Fruit fly (Drosophila melanogaster) whole organism, embryonic: ENCODE data around the gene Dok.

ENCODE experiments used
- Ada2b ChIP-seq: fragments of 200-800 bp; sonication (Bioruptor generic); IDR thresholded peaks from 2 replicates; pipeline ENCODE4 v1.3.6; 2022; ENCODE audit warnings: missing biosample characterization, missing genetic modification characterization
- Blimp-1 ChIP-seq: fragments of 200-800 bp; sonication (Bioruptor generic); optimal IDR thresholded peaks from 3 replicates; lab custom pipeline; 2018; ENCODE audit warnings: missing biosample characterization, missing genetic modification characterization, mild to moderate bottlenecking, moderate library complexity, missing genetic modification reagents
- CG11695 ChIP-seq: fragments of 200-800 bp; sonication (Bioruptor generic); IDR thresholded peaks from 3 replicates; pipeline ENCODE4 v1.3.6; 2022; ENCODE audit warnings: missing biosample characterization, missing genetic modification characterization
- CG12104 ChIP-seq: fragments of 200-800 bp; sonication (Bioruptor generic); optimal IDR thresholded peaks from 3 replicates; lab custom pipeline; 2016; ENCODE audit warnings: missing biosample characterization, missing genetic modification characterization
- CG12236 ChIP-seq: fragments of 200-800 bp; sonication (Bioruptor generic); optimal IDR thresholded peaks from 2 replicates; lab custom pipeline; 2016; ENCODE audit warnings: missing biosample characterization, missing genetic modification characterization
- CG14014 ChIP-seq: fragments of 200-800 bp; sonication (Bioruptor generic); IDR thresholded peaks from 2 replicates; pipeline ENCODE4 v1.3.6; 2022; ENCODE audit warnings: missing biosample characterization, missing genetic modification characterization
- CG14710 ChIP-seq: fragments of 200-800 bp; sonication (Bioruptor generic); optimal IDR thresholded peaks from 3 replicates; lab custom pipeline; 2019; ENCODE audit warnings: missing biosample characterization, mild to moderate bottlenecking, missing genetic modification characterization, moderate library complexity
- CG15073 ChIP-seq: fragments of 200-800 bp; sonication (Bioruptor generic); optimal IDR thresholded peaks from 2 replicates; lab custom pipeline; 2016; ENCODE audit warnings: missing biosample characterization, missing genetic modification characterization
- CG16815 ChIP-seq: fragments of 200-800 bp; sonication (Bioruptor generic); optimal IDR thresholded peaks from 3 replicates; lab custom pipeline; 2017; ENCODE audit warnings: missing biosample characterization, mild to moderate bottlenecking, missing genetic modification characterization
- CG17361 ChIP-seq: fragments of 200-800 bp; sonication (Bioruptor generic); IDR thresholded peaks from 3 replicates; pipeline ENCODE4 v1.3.6; 2022; ENCODE audit warnings: missing biosample characterization, missing genetic modification characterization
- CG18476 ChIP-seq: fragments of 200-800 bp; sonication (Bioruptor generic); optimal IDR thresholded peaks from 2 replicates; lab custom pipeline; 2016; ENCODE audit warnings: missing biosample characterization, mild to moderate bottlenecking, missing genetic modification characterization
- CG18764 ChIP-seq: fragments of 200-800 bp; sonication (Bioruptor generic); optimal IDR thresholded peaks from 3 replicates; lab custom pipeline; 2016; ENCODE audit warnings: missing biosample characterization, missing genetic modification characterization
- CG2199 ChIP-seq: fragments of 200-800 bp; sonication (Bioruptor generic); IDR thresholded peaks from 3 replicates; pipeline ENCODE4 v1.3.6; 2022; ENCODE audit warnings: missing biosample characterization, missing genetic modification characterization
- CG31224 ChIP-seq: fragments of 200-800 bp; sonication (Bioruptor generic); IDR thresholded peaks from 2 replicates; pipeline ENCODE4 v1.3.6; 2022; ENCODE audit warnings: missing biosample characterization, missing genetic modification characterization
- CG32767 ChIP-seq: fragments of 200-800 bp; sonication (Bioruptor generic); IDR thresholded peaks from 2 replicates; pipeline ENCODE4 v1.3.6; 2022; ENCODE audit warnings: missing biosample characterization, missing genetic modification characterization
- CG4282 ChIP-seq: fragments of 200-800 bp; sonication (Bioruptor generic); optimal IDR thresholded peaks from 2 replicates; lab custom pipeline; 2016; ENCODE audit warnings: missing biosample characterization, missing genetic modification characterization
- CG4707 ChIP-seq: fragments of 200-800 bp; sonication (Bioruptor generic); optimal IDR thresholded peaks from 2 replicates; lab custom pipeline; 2018; ENCODE audit warnings: missing biosample characterization, mild to moderate bottlenecking, missing genetic modification characterization, moderate library complexity
- CG6683 ChIP-seq: fragments of 200-800 bp; sonication (Bioruptor generic); optimal IDR thresholded peaks from 2 replicates; lab custom pipeline; 2017; ENCODE audit warnings: missing biosample characterization, mild to moderate bottlenecking, missing genetic modification characterization, missing genetic modification reagents
- CG6791 ChIP-seq: fragments of 200-800 bp; sonication (Bioruptor generic); IDR thresholded peaks from 3 replicates; pipeline ENCODE4 v1.3.6; 2022; ENCODE audit warnings: missing biosample characterization, missing genetic modification characterization; ENCODE audit not compliant: partially characterized antibody
- Dip3 ChIP-seq: fragments of 200-800 bp; sonication (Bioruptor generic); optimal IDR thresholded peaks from 3 replicates; lab custom pipeline; 2016; ENCODE audit warnings: missing biosample characterization, missing genetic modification characterization
- Dref ChIP-seq: fragments of 200-800 bp; sonication (Bioruptor generic); IDR thresholded peaks from 2 replicates; pipeline ENCODE4 v1.3.6; 2022; ENCODE audit warnings: missing biosample characterization, missing genetic modification characterization
- E2f2 ChIP-seq: fragments of 200-800 bp; sonication (Bioruptor generic); IDR thresholded peaks from 2 replicates; pipeline ENCODE4 v1.3.6; 2022; ENCODE audit warnings: missing biosample characterization, missing genetic modification characterization
- GATAe ChIP-seq: fragments of 200-800 bp; sonication (Bioruptor generic); conservative IDR thresholded peaks from 2 replicates; pipeline ENCODE4 v1.3.6; 2022; ENCODE audit warnings: missing biosample characterization, missing genetic modification characterization
- HLH4C ChIP-seq: fragments of 200-800 bp; sonication (Bioruptor generic); IDR thresholded peaks from 3 replicates; pipeline ENCODE4 v1.3.6; 2022; ENCODE audit warnings: missing biosample characterization, missing genetic modification characterization; ENCODE audit not compliant: partially characterized antibody
- HLHmδ ChIP-seq: fragments of 200-800 bp; sonication (Bioruptor generic); optimal IDR thresholded peaks from 2 replicates; lab custom pipeline; 2018; ENCODE audit warnings: missing biosample characterization, mild to moderate bottlenecking, missing genetic modification characterization, moderate library complexity
- Hand ChIP-seq: fragments of 200-800 bp; sonication (Bioruptor generic); optimal IDR thresholded peaks from 2 replicates; lab custom pipeline; 2017; ENCODE audit warnings: mild to moderate bottlenecking, missing biosample characterization, missing genetic modification reagents, missing genetic modification characterization
- Hr51 ChIP-seq, 2 experiments: fragments of 200-800 bp; sonication (Bioruptor generic); optimal IDR thresholded peaks; 2 replicates in 1 of 2; 3 replicates in 1 of 2; lab custom pipeline; 2016 to 2018; ENCODE audit warnings: missing biosample characterization in 2 of 2, missing genetic modification characterization in 2 of 2, mild to moderate bottlenecking in 1 of 2, moderate library complexity in 1 of 2
- Meics ChIP-seq: fragments of 200-800 bp; sonication (Bioruptor generic); optimal IDR thresholded peaks from 2 replicates; lab custom pipeline; 2017; ENCODE audit warnings: missing biosample characterization, mild to moderate bottlenecking, missing genetic modification characterization
- Ravus ChIP-seq: fragments of 200-800 bp; sonication (Bioruptor generic); IDR thresholded peaks from 2 replicates; pipeline ENCODE4 v1.3.6; 2022; ENCODE audit warnings: missing biosample characterization, missing genetic modification characterization
- TFAM ChIP-seq: fragments of 200-800 bp; sonication (Bioruptor generic); optimal IDR thresholded peaks from 2 replicates; lab custom pipeline; 2017; ENCODE audit warnings: missing biosample characterization, missing genetic modification characterization, inconsistent platforms
- abd-A ChIP-seq: fragments of 200-800 bp; sonication (Bioruptor generic); optimal IDR thresholded peaks from 3 replicates; lab custom pipeline; 2019; ENCODE audit warnings: missing biosample characterization, mild to moderate bottlenecking, missing genetic modification characterization, moderate library complexity
- al ChIP-seq: fragments of 200-800 bp; sonication (Bioruptor generic); IDR thresholded peaks from 2 replicates; pipeline ENCODE4 v1.3.6; 2022; ENCODE audit warnings: missing biosample characterization, missing genetic modification characterization
- btn ChIP-seq: fragments of 200-800 bp; sonication (Bioruptor generic); optimal IDR thresholded peaks from 2 replicates; lab custom pipeline; 2016; ENCODE audit warnings: missing biosample characterization, missing genetic modification characterization
- cato ChIP-seq: fragments of 200-800 bp; sonication (Bioruptor generic); optimal IDR thresholded peaks from 2 replicates; lab custom pipeline; 2016; ENCODE audit warnings: missing biosample characterization, missing genetic modification characterization, borderline replicate concordance
- cg ChIP-seq: fragments of 200-800 bp; sonication (Bioruptor generic); optimal IDR thresholded peaks from 3 replicates; lab custom pipeline; 2019; ENCODE audit warnings: missing biosample characterization, mild to moderate bottlenecking, missing genetic modification characterization, moderate library complexity
- chn ChIP-seq: fragments of 200-800 bp; sonication (Bioruptor generic); optimal IDR thresholded peaks from 2 replicates; lab custom pipeline; 2016; ENCODE audit warnings: missing biosample characterization, missing genetic modification characterization
- dysf ChIP-seq: fragments of 200-800 bp; sonication (Bioruptor generic); IDR thresholded peaks from 3 replicates; pipeline ENCODE4 v1.3.6; 2022; ENCODE audit warnings: missing biosample characterization, missing genetic modification characterization
- esg ChIP-seq: fragments of 200-800 bp; sonication (Bioruptor generic); conservative IDR thresholded peaks from 2 replicates; pipeline ENCODE4 v1.3.6; 2022; ENCODE audit warnings: missing biosample characterization, missing genetic modification characterization
- gcm ChIP-seq: fragments of 200-800 bp; sonication (Bioruptor generic); optimal IDR thresholded peaks from 2 replicates; lab custom pipeline; 2019; ENCODE audit warnings: missing biosample characterization, mild to moderate bottlenecking, missing genetic modification characterization, moderate library complexity
- gcm2 ChIP-seq: fragments of 200-800 bp; sonication (Bioruptor generic); optimal IDR thresholded peaks from 2 replicates; lab custom pipeline; 2016; ENCODE audit warnings: missing biosample characterization, missing genetic modification characterization
- grau ChIP-seq: fragments of 200-800 bp; optimal IDR thresholded peaks from 3 replicates; lab custom pipeline; 2019; ENCODE audit warnings: missing biosample characterization, mild to moderate bottlenecking, missing genetic modification characterization, moderate library complexity
- hbn ChIP-seq: fragments of 200-800 bp; sonication (Bioruptor generic); IDR thresholded peaks from 2 replicates; pipeline ENCODE4 v1.3.6; 2022; ENCODE audit warnings: missing biosample characterization, missing genetic modification characterization; ENCODE audit not compliant: partially characterized antibody
- pfk ChIP-seq: fragments of 200-800 bp; sonication (Bioruptor generic); optimal IDR thresholded peaks from 2 replicates; lab custom pipeline; 2018; ENCODE audit warnings: missing biosample characterization, mild to moderate bottlenecking, missing genetic modification characterization, moderate library complexity
- pho ChIP-seq: fragments of 200-800 bp; sonication (Bioruptor generic); optimal IDR thresholded peaks from 2 replicates; lab custom pipeline; 2016; ENCODE audit warnings: missing biosample characterization, missing genetic modification characterization
- pros ChIP-seq: fragments of 200-800 bp; sonication (Bioruptor generic); optimal IDR thresholded peaks from 3 replicates; lab custom pipeline; 2019; ENCODE audit warnings: missing biosample characterization, mild to moderate bottlenecking, missing genetic modification characterization, moderate library complexity
- ro ChIP-seq: fragments of 200-800 bp; sonication (Bioruptor generic); IDR thresholded peaks from 2 replicates; pipeline ENCODE4 v1.3.6; 2022; ENCODE audit warnings: missing biosample characterization, missing genetic modification characterization
- shn ChIP-seq: fragments of 200-800 bp; sonication (Bioruptor generic); optimal IDR thresholded peaks from 3 replicates; lab custom pipeline; 2016; ENCODE audit warnings: missing biosample characterization, missing genetic modification characterization
- sob ChIP-seq: fragments of 200-800 bp; sonication (Bioruptor generic); IDR thresholded peaks from 2 replicates; pipeline ENCODE4 v1.3.6; 2022; ENCODE audit warnings: missing biosample characterization, missing genetic modification characterization
- tna ChIP-seq: fragments of 200-800 bp; sonication (Bioruptor generic); IDR thresholded peaks from 2 replicates; pipeline ENCODE4 v1.3.6; 2022; ENCODE audit warnings: missing biosample characterization, missing genetic modification characterization; ENCODE audit not compliant: partially characterized antibody
- trem ChIP-seq: fragments of 200-800 bp; optimal IDR thresholded peaks from 3 replicates; lab custom pipeline; 2019; ENCODE audit warnings: missing biosample characterization, mild to moderate bottlenecking, missing genetic modification characterization, moderate library complexity

The Dok gene

dm6 chrX:7300722-7301350 is 23.2 kb upstream of the Dok start (continued):
- TF ChIP-seq abd-A: peak; percentile 40
- TF ChIP-seq Meics: no peak
- TF ChIP-seq esg (GFP tag; lab: Robert Waterston, UW): no peak
- no peak for TF ChIP-seq CG6683 (GFP tag; lab: Kevin White, UChicago)
- TF ChIP-seq CG18764 (GFP tag; lab: Kevin White, UChicago): no peak
- TF ChIP-seq CG15073: no peak
- TF ChIP-seq E2f2 (GFP tag; lab: Robert Waterston, UW): no peak
- no peak for TF ChIP-seq CG16815 (GFP tag; lab: Kevin White, UChicago)
- peak; percentile 89 for TF ChIP-seq CG32767 (GFP tag; lab: Robert Waterston, UW)
- TF ChIP-seq HLHmδ (GFP tag; lab: Kevin White, UChicago): peak; percentile 62
- TF ChIP-seq sob (GFP tag; lab: Robert Waterston, UW): no peak
- 0 out of 3 replicates have a peak, but pooled peaks have one; percentile 32 for TF ChIP-seq CG6791 (GFP tag; lab: Robert Waterston, UW)
- no peak for TF ChIP-seq CG14014 (GFP tag; lab: Robert Waterston, UW)
- no peak for TF ChIP-seq dysf
- TF ChIP-seq pfk: no peak
- no peak for TF ChIP-seq CG4707
- TF ChIP-seq CG12236 (GFP tag; lab: Kevin White, UChicago): no peak
- TF ChIP-seq cg (GFP tag; lab: Kevin White, UChicago): peak; percentile 85
- no peak for TF ChIP-seq chn (GFP tag; lab: Kevin White, UChicago)
- no peak for TF ChIP-seq Dip3 (GFP tag; lab: Kevin White, UChicago)
- TF ChIP-seq CG14710 (tag; lab: Kevin White, UChicago): no peak
- no peak for TF ChIP-seq Hr51 (GFP tag; optimal IDR thresholded peaks at IDR 0.05; lab: Kevin White, UChicago)
- no peak for TF ChIP-seq GATAe (GFP tag; lab: Robert Waterston, UW)
- no peak for TF ChIP-seq CG2199
- TF ChIP-seq cato: no peak
- TF ChIP-seq hbn (GFP tag; lab: Robert Waterston, UW): no peak
- TF ChIP-seq grau (tag; lab: Kevin White, UChicago): no peak
- TF ChIP-seq Dref: no peak
- no peak for TF ChIP-seq CG12104 (GFP tag; lab: Kevin White, UChicago)
- TF ChIP-seq gcm (GFP tag; lab: Kevin White, UChicago): no peak
- TF ChIP-seq Ravus (GFP tag; lab: Robert Waterston, UW): no peak
- no peak for TF ChIP-seq CG4282
- peak; percentile 47 for TF ChIP-seq tna (GFP tag; lab: Robert Waterston, UW)
- TF ChIP-seq gcm2 (GFP tag; lab: Kevin White, UChicago): no peak
- no peak for TF ChIP-seq al (GFP tag; lab: Robert Waterston, UW)
- no peak for TF ChIP-seq trem (tag; lab: Kevin White, UChicago)
- TF ChIP-seq pho: no peak
- TF ChIP-seq Blimp-1 (GFP tag; lab: Kevin White, UChicago): no peak
- no peak for TF ChIP-seq CG17361 (GFP tag; lab: Robert Waterston, UW)
- no peak for TF ChIP-seq TFAM (GFP tag; lab: Kevin White, UChicago)
- no peak for TF ChIP-seq btn (GFP tag; lab: Kevin White, UChicago)
- TF ChIP-seq shn (GFP tag; lab: Kevin White, UChicago): peak; percentile 95
- no peak for TF ChIP-seq Hand (GFP tag; lab: Kevin White, UChicago)
- TF ChIP-seq CG11695 (GFP tag; lab: Robert Waterston, UW): no peak
- 0 out of 2 replicates have a peak, but pooled peaks have one; percentile 13 for TF ChIP-seq Ada2b (GFP tag; lab: Robert Waterston, UW)
- peak; percentile 78 for TF ChIP-seq pros (GFP tag; lab: Kevin White, UChicago)
- no peak for TF ChIP-seq CG31224 (GFP tag; lab: Robert Waterston, UW)
- peak; percentile 39; the same call in 1 of the 3 replicates for TF ChIP-seq HLH4C
- TF ChIP-seq ro (GFP tag; lab: Robert Waterston, UW): no peak
- TF ChIP-seq CG18476 (GFP tag; lab: Kevin White, UChicago): no peak
